Fruit fly (Drosophila melanogaster): ENCODE measurements around the gene Jon99Fi.

The Jon99Fi gene

DNA sequence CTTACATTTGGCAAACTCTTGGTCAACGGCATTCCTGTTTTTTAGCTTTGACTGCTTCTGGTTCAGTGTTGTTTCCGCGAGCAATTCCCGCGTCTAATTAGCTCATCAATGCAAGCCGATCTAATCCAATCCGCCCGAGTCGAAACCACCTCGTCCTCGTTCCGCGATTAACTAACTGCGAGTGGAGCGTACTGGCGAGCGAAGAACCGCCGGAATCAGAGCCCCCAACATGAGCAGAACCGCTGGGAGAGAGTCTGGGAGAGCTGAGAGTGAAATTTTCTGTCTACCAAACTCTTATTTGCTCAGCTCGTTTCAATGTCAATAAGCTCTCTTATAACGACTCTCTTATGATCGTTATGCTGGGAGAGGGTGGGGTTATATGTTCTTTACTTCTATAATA lies 38.5 kb upstream of the Jon99Fi start (continued):
- TF ChIP-seq Nf-YA (GFP tag; IDR thresholded peaks at IDR 0.05) (peak; percentile 84), onecut (GFP tag; IDR thresholded peaks at IDR 0.05) (peak; percentile 65), ham (GFP tag; IDR thresholded peaks at IDR 0.05) (peak; percentile 70; the same call in 1 of the 2 replicates), pb (GFP tag; optimal IDR thresholded peaks at IDR 0.05) (peak; percentile 3), CG10147 (GFP tag; optimal IDR thresholded peaks at IDR 0.05) (peak; percentile 18), CG33213 (GFP tag; optimal IDR thresholded peaks at IDR 0.05) (peak; percentile 90), CG6654 (GFP tag; optimal IDR thresholded peaks at IDR 0.05) (peak; percentile 22), CG5953 (GFP tag; IDR thresholded peaks at IDR 0.05) (no peak), HLHmδ (GFP tag; optimal IDR thresholded peaks at IDR 0.05) (peak; percentile 81), CG12219 (GFP tag; optimal IDR thresholded peaks at IDR 0.05) (peak; percentile 50), CG1602 (GFP tag; optimal IDR thresholded peaks at IDR 0.05) (peak; percentile 69), row (GFP tag; IDR thresholded peaks at IDR 0.05) (peak; percentile 25; the same call in 1 of the 3 replicates), CG42726 (GFP tag; IDR thresholded peaks at IDR 0.05; ENCODE audit: partially characterized antibody) (no peak), wdn (GFP tag; IDR thresholded peaks at IDR 0.05) (peak; percentile 73; the same call in 1 of the 2 replicates), tin (GFP tag; optimal IDR thresholded peaks at IDR 0.05) (peak; percentile 55), Atf3 (GFP tag; optimal IDR thresholded peaks at IDR 0.05) (peak; percentile 68), Drgx (GFP tag; IDR thresholded peaks at IDR 0.05) (peak; percentile 7; the same call in 1 of the 2 replicates), CG16813 (GFP tag; IDR thresholded peaks at IDR 0.05; ENCODE audit: partially characterized antibody) (no peak), odd (GFP tag; optimal IDR thresholded peaks at IDR 0.05) (peak; percentile 73), chm (GFP tag; IDR thresholded peaks at IDR 0.05) (no peak; the same call in 1 of the 2 replicates), CG14965 (GFP tag; optimal IDR thresholded peaks at IDR 0.05; ENCODE audit: borderline replicate concordance) (peak; percentile 72), en (GFP tag; optimal IDR thresholded peaks at IDR 0.05) (peak; percentile 42), CG1832 (GFP tag; optimal IDR thresholded peaks at IDR 0.05) (peak; percentile 23), CG7928 (GFP tag; optimal IDR thresholded peaks at IDR 0.05) (peak; percentile 36), CG34224 (GFP tag; IDR thresholded peaks at IDR 0.05; ENCODE audit: partially characterized antibody) (peak; percentile 52; the same call in 1 of the 3 replicates), CG4730 (GFP tag; IDR thresholded peaks at IDR 0.05) (no peak; the same call in 1 of the 2 replicates), sens-2 (GFP tag; IDR thresholded peaks at IDR 0.05) (no peak), Aef1 (GFP tag; IDR thresholded peaks at IDR 0.05) (0 out of 3 replicates have a peak, but pooled peaks have one; percentile 22), dimm (GFP tag; IDR thresholded peaks at IDR 0.05) (no peak), fru (optimal IDR thresholded peaks at IDR 0.05) (no peak), zfh2 (GFP tag; optimal IDR thresholded peaks at IDR 0.05) (peak; percentile 49), Mrtf (GFP tag; IDR thresholded peaks at IDR 0.05) (peak; percentile 62; the same call in 2 of the 3 replicates), vfl (GFP tag; optimal IDR thresholded peaks at IDR 0.05) (peak; percentile 49), Doc3 (GFP tag; IDR thresholded peaks at IDR 0.05; ENCODE audit: partially characterized antibody) (no peak), CG14667 (GFP tag; IDR thresholded peaks at IDR 0.05) (no peak), Bgb (GFP tag; IDR thresholded peaks at IDR 0.05; ENCODE audit: partially characterized antibody) (no peak; the same call in 1 of the 2 replicates), slp2 (GFP tag; optimal IDR thresholded peaks at IDR 0.05) (no peak), knrl (GFP tag; IDR thresholded peaks at IDR 0.05; ENCODE audit: partially characterized antibody) (no peak), Pdp1 (GFP tag; optimal IDR thresholded peaks at IDR 0.05) (peak; percentile 67 to 81), CG17612 (GFP tag; IDR thresholded peaks at IDR 0.05) (peak; percentile 72), crp (GFP tag; optimal IDR thresholded peaks at IDR 0.05) (no peak), mld (GFP tag; IDR thresholded peaks at IDR 0.05; ENCODE audit: partially characterized antibody) (no peak), Rfx (GFP tag; IDR thresholded peaks at IDR 0.05) (peak; percentile 80; the same call in 1 of the 2 replicates), Hsf (GFP tag; optimal IDR thresholded peaks at IDR 0.05) (peak; percentile 53), sr (GFP tag; IDR thresholded peaks at IDR 0.05) (peak; percentile 79), BtbVII (GFP tag; optimal IDR thresholded peaks at IDR 0.05) (peak; percentile 90), Spps (tag; optimal IDR thresholded peaks at IDR 0.05) (peak; percentile 72), CG14710 (tag; optimal IDR thresholded peaks at IDR 0.05) (no peak), fd102C (GFP tag; optimal IDR thresholded peaks at IDR 0.05) (no peak), CG6175 (GFP tag; IDR thresholded peaks at IDR 0.05) (peak; percentile 46; the same call in 1 of the 3 replicates)
